Fruit fly (Drosophila melanogaster) whole organism, adult: ENCODE measurements around the gene Uros2.

Experiments
- CG12768 ChIP-seq: fragments of 200-800 bp; sonication (Bioruptor generic); optimal IDR thresholded peaks from 2 replicates; lab custom pipeline; 2017; ENCODE audit warnings: missing biosample characterization, missing genetic modification characterization, mild to moderate bottlenecking, moderate library complexity, missing genetic modification reagents
- CG14711 ChIP-seq: fragments of 200-800 bp; sonication (Bioruptor generic); optimal IDR thresholded peaks from 2 replicates; lab custom pipeline; 2018; ENCODE audit warnings: missing biosample characterization, mild to moderate bottlenecking, missing genetic modification characterization, moderate library complexity
- CG1620 ChIP-seq: fragments of 200-800 bp; sonication (Bioruptor generic); optimal IDR thresholded peaks from 2 replicates; lab custom pipeline; 2016; ENCODE audit warnings: missing biosample characterization, missing genetic modification characterization
- CG7045 ChIP-seq: fragments of 200-800 bp; sonication (Bioruptor generic); optimal IDR thresholded peaks from 2 replicates; lab custom pipeline; 2017; ENCODE audit warnings: missing biosample characterization, mild to moderate bottlenecking, missing genetic modification characterization
- Clk ChIP-seq: fragments of 200-800 bp; sonication (Bioruptor generic); optimal IDR thresholded peaks from 2 replicates; lab custom pipeline; 2017; ENCODE audit warnings: missing biosample characterization, missing genetic modification characterization
- pad ChIP-seq: fragments of 200-800 bp; sonication (Bioruptor generic); optimal IDR thresholded peaks from 3 replicates; lab custom pipeline; 2017; ENCODE audit warnings: missing biosample characterization, missing genetic modification characterization, mild to moderate bottlenecking, moderate library complexity, missing genetic modification reagents

DNA sequence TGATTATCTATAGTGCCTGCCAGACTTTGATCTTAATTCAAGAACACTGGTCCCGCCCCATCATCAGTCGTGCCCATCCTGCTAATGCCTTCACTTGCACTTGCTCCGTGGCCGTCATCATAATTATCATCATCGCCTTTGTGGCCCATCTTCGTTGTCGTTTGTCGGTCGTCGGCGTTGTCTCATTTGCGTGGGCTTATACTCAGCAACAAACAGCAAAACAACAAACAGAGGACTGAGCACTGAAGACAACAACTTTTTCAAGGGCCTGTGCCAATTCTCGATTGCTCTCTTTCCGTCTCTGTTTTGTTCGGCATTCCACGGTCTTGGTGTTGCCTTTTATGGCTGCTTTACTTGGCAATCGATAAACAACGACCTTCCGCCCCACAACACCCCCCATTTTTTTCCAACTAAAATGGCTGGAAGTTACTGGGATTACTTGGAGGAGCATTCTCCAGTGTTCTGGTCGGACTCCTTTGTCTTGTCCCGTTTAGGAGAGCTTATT is 19.6 kb downstream of the Uros2 start:
- TF ChIP-seq CG1620 (GFP tag; lab: Kevin White, UChicago) (no peak), pad (no peak), CG12768 (GFP tag; lab: Kevin White, UChicago) (no peak), Clk (no peak), CG7045 (GFP tag; lab: Kevin White, UChicago) (no peak), CG14711 (tag; lab: Kevin White, UChicago) (no peak)
